Fruit fly (Drosophila melanogaster): Measurements from ENCODE around the gene BBS8.
A peak's percentile ranks its signal among the peaks of the same experiment; 100 is the strongest.

Gene BBS8

DNA sequence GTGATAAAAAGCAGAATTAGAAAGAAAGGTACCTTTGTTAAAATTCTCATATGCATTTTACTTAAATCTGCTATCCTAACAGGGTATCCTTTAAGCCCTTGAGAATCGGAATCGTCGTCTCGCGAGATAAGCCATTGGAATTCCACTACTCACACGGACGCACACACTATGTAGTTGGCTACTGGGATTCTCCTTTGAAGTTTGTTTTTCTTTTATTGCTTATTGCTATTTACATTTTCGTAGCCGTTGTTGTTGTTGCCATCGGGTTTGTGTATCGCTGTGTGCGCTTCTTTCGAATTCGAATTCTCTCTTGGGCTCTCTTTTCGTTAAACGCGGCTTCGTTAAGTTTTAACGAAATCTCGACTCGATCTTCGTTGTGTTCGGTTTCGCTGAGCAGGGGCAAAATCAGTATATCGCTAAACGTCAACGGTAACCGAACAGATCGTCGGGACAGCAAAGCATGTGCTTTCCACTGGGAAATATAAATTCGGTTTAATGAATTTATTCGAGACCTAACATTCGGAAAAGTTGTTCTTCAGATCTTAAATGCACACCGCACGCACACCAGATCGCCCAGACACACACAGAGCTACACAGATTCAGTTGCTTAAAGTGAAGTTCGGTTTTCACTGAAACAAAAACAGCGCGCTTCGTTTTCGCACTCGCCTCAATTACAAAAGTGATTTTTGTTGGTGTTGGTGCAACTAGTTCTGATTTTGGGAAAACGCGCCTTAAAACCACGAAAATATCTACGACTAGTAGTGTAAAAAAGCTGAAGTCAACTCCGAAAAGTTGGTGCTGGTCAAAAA lies 8.4 kb downstream of the BBS8 start, which contains the start of gene ex (continued):
- TF ChIP-seq CG18599 (GFP tag; optimal IDR thresholded peaks at IDR 0.05), result peak; percentile 68
- TF ChIP-seq CG14667 (GFP tag; IDR thresholded peaks at IDR 0.05), result no peak
- peak; percentile 45; the same call in 1 of the 2 replicates for TF ChIP-seq CG32767 (GFP tag; IDR thresholded peaks at IDR 0.05)
- peak; percentile 35 for TF ChIP-seq salm (tag; optimal IDR thresholded peaks at IDR 0.05)
- TF ChIP-seq CG10366 (GFP tag; IDR thresholded peaks at IDR 0.05), result no peak
- TF ChIP-seq slbo (GFP tag; IDR thresholded peaks at IDR 0.05), result no peak
- TF ChIP-seq CG7745 (tag; optimal IDR thresholded peaks at IDR 0.05), result peak; percentile 67
- TF ChIP-seq NK7.1 (GFP tag; optimal IDR thresholded peaks at IDR 0.05), result peak; percentile 13
- TF ChIP-seq HHEX (GFP tag; optimal IDR thresholded peaks at IDR 0.05), result peak; percentile 49
- peak; percentile 68 for TF ChIP-seq CG1233 (GFP tag; optimal IDR thresholded peaks at IDR 0.05)
- TF ChIP-seq Bteb2 (GFP tag; optimal IDR thresholded peaks at IDR 0.05), result no peak
- TF ChIP-seq MTF-1 (GFP tag; optimal IDR thresholded peaks at IDR 0.05; ENCODE audit: borderline replicate concordance), result peak; percentile 79
- TF ChIP-seq grau (tag; optimal IDR thresholded peaks at IDR 0.05), result peak; percentile 38
- TF ChIP-seq CG10462 (GFP tag; optimal IDR thresholded peaks at IDR 0.05), result peak; percentile 29
- TF ChIP-seq CG18476 (GFP tag; optimal IDR thresholded peaks at IDR 0.05), result no peak
- TF ChIP-seq Sry-δ (GFP tag; optimal IDR thresholded peaks at IDR 0.05), result no peak
- peak; percentile 15 for TF ChIP-seq CG16863 (GFP tag; optimal IDR thresholded peaks at IDR 0.05)
- TF ChIP-seq CG42726 (GFP tag; IDR thresholded peaks at IDR 0.05; ENCODE audit: partially characterized antibody), result peak; percentile 38; the same call in 1 of the 2 replicates
- peak; percentile 5 for TF ChIP-seq Sry-β (GFP tag; optimal IDR thresholded peaks at IDR 0.05)
- peak; percentile 80 for TF ChIP-seq CG4707 (GFP tag; optimal IDR thresholded peaks at IDR 0.05)
- no peak for TF ChIP-seq Ptx1 (GFP tag; IDR thresholded peaks at IDR 0.05)
- TF ChIP-seq Nf-YA (GFP tag; IDR thresholded peaks at IDR 0.05), result 0 out of 2 replicates have a peak, but pooled peaks have one; percentile 26
- peak; percentile 7 to 13 for TF ChIP-seq Hr51 (GFP tag; optimal IDR thresholded peaks at IDR 0.05)
- no peak for TF ChIP-seq gro (GFP tag; optimal IDR thresholded peaks at IDR 0.05)
- no peak for TF ChIP-seq ems (GFP tag; optimal IDR thresholded peaks at IDR 0.05)
- TF ChIP-seq CG32772 (GFP tag; IDR thresholded peaks at IDR 0.05), result no peak
- TF ChIP-seq CTCF (GFP tag; optimal IDR thresholded peaks at IDR 0.05), result peak; percentile 3
- peak; percentile 66 for TF ChIP-seq rib (GFP tag; IDR thresholded peaks at IDR 0.05)
- TF ChIP-seq zf30C (GFP tag; optimal IDR thresholded peaks at IDR 0.05), result peak; percentile 17
- TF ChIP-seq sna (GFP tag; IDR thresholded peaks at IDR 0.05; ENCODE audit: partially characterized antibody), result no peak
- TF ChIP-seq CG8281 (tag; optimal IDR thresholded peaks at IDR 0.05), result peak; percentile 23
- peak; percentile 73; the same call in 2 of the 3 replicates for TF ChIP-seq so (GFP tag; IDR thresholded peaks at IDR 0.05)
- TF ChIP-seq Stat92E (GFP tag; optimal IDR thresholded peaks at IDR 0.05), result peak in 1 of 3 experiments; percentile 10
- TF ChIP-seq CG17186 (GFP tag; optimal IDR thresholded peaks at IDR 0.05), result peak; percentile 51
- no peak for TF ChIP-seq CG16779 (GFP tag; IDR thresholded peaks at IDR 0.05)
- TF ChIP-seq CG17912 (GFP tag; optimal IDR thresholded peaks at IDR 0.05), result peak; percentile 71
- no peak for TF ChIP-seq nmo (GFP tag; optimal IDR thresholded peaks at IDR 0.05)
- TF ChIP-seq bab2 (GFP tag; optimal IDR thresholded peaks at IDR 0.05), result peak; percentile 57
- peak; percentile 44 for TF ChIP-seq CG8359 (GFP tag; optimal IDR thresholded peaks at IDR 0.05; ENCODE audit: borderline replicate concordance)
- no peak for TF ChIP-seq lov (optimal IDR thresholded peaks at IDR 0.05)
- TF ChIP-seq lov (GFP tag; IDR thresholded peaks at IDR 0.05), result peak; percentile 52; the same call in 1 of the 3 replicates
- peak; percentile 82 for TF ChIP-seq CG6765 (GFP tag; optimal IDR thresholded peaks at IDR 0.05)
- TF ChIP-seq CG32532 (GFP tag; IDR thresholded peaks at IDR 0.05), result peak; percentile 8; the same call in 1 of the 2 replicates
- peak; percentile 76 for TF ChIP-seq psq (GFP tag; optimal IDR thresholded peaks at IDR 0.05)
- TF ChIP-seq CG31365 (tag; optimal IDR thresholded peaks at IDR 0.05), result peak; percentile 71
- TF ChIP-seq CG15696 (tag; optimal IDR thresholded peaks at IDR 0.05), result peak; percentile 67
- peak; percentile 35 for TF ChIP-seq NfI (GFP tag; optimal IDR thresholded peaks at IDR 0.05)
- no peak for TF ChIP-seq inv (GFP tag; IDR thresholded peaks at IDR 0.05; ENCODE audit: partially characterized antibody)
